Fruit fly (Drosophila melanogaster): ENCODE measurements around the gene CG9588.

DNA sequence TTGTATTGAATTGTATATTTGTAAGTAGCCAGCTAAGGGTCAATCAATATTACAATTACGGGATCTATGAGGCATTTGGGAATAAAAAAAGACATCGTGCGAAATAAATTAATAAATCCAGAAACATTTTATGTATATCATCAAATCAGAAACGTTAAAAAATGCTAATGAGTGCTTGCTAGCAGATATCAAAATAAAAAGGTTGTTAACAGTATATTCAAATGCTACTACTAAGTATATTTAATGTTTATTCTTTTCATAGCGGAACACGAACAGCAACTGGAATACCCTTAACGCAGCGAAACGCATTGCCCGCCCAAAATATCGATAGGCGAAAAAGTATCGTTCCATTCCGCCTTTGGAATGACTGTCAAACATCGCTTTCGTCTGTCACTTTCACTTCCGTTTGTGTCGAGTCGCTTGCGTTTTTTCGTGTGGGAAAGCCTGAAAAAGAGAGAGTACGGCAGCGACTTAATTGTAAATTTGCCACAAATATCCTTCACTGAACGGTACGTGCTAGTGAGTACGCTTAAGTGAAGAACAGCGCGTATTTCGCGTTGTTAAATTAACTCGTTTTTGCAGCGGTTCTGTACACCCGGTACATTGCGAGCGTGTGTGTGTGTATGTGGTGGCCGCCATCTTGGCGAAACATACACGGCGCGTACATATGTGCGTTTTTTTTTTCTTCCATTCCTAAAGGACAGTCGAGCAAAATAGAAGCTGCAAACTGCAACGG is 15.4 kb downstream of the CG9588 start, which contains the start of gene B52:
- TF ChIP-seq CG1620 (GFP tag; optimal IDR thresholded peaks at IDR 0.05): peak; percentile 73
- peak; percentile 64 for TF ChIP-seq ovo (GFP tag; optimal IDR thresholded peaks at IDR 0.05)
- TF ChIP-seq Mnt (GFP tag; optimal IDR thresholded peaks at IDR 0.05): peak; percentile 72
- TF ChIP-seq toe (GFP tag; optimal IDR thresholded peaks at IDR 0.05): peak; percentile 44
- TF ChIP-seq Hr96 (GFP tag; optimal IDR thresholded peaks at IDR 0.05): peak; percentile 83
- peak; percentile 72 for TF ChIP-seq CG5204 (GFP tag; optimal IDR thresholded peaks at IDR 0.05)
